Fruit fly (Drosophila melanogaster): ENCODE data around the gene Osi20.
A peak's percentile ranks its signal among the peaks of the same experiment; 100 is the strongest.

Osi20 gene

DNA sequence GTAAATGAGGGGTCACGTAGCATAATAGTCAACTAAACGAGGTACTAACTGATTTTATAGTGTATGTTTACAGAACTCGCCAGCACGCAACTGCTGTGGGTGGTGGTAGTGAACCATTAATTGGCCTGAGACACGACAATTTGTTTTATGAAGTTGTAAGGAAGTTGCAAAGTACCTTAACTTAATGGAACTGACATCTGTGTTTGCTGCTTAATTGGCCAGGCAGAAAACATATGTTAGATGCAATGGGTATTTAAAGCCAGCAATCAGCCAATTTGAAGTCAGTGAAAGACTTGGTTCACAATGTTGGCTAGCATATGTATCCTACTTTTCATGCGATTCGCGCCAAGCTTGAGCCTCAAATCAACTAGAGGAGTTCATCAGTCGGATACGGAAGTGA is 1.8 kb downstream of the Osi20 start, which contains the start of gene CG17917:
Gene CG17917 (plus strand): TSS at position 301 of the 400 bp plus-strand sequence.
- TF ChIP-seq Hr38 (GFP tag; optimal IDR thresholded peaks at IDR 0.05): no peak
- no peak for TF ChIP-seq CG6854 (GFP tag; optimal IDR thresholded peaks at IDR 0.05)
- no peak for TF ChIP-seq dac (GFP tag; optimal IDR thresholded peaks at IDR 0.05)
- TF ChIP-seq eg (GFP tag; IDR thresholded peaks at IDR 0.05): no peak
- TF ChIP-seq net (GFP tag; optimal IDR thresholded peaks at IDR 0.05): no peak
- no peak for TF ChIP-seq Met (GFP tag; optimal IDR thresholded peaks at IDR 0.05)
- TF ChIP-seq Blimp-1 (GFP tag; optimal IDR thresholded peaks at IDR 0.05): no peak
- TF ChIP-seq svp (GFP tag): no peak
- TF ChIP-seq acj6 (GFP tag; optimal IDR thresholded peaks at IDR 0.05): no peak
- TF ChIP-seq CG8119 (GFP tag; IDR thresholded peaks at IDR 0.05): no peak
- TF ChIP-seq CG6808 (GFP tag; optimal IDR thresholded peaks at IDR 0.05): no peak
- TF ChIP-seq spab (GFP tag; optimal IDR thresholded peaks at IDR 0.05): no peak
- no peak for TF ChIP-seq CG11294 (GFP tag; IDR thresholded peaks at IDR 0.05)
- TF ChIP-seq CG10631 (GFP tag; optimal IDR thresholded peaks at IDR 0.05): no peak
- no peak for TF ChIP-seq CG6792 (GFP tag; optimal IDR thresholded peaks at IDR 0.05)
- no peak for TF ChIP-seq salr (GFP tag; optimal IDR thresholded peaks at IDR 0.05)
- no peak for TF ChIP-seq pdm3 (GFP tag; optimal IDR thresholded peaks at IDR 0.05)
- no peak for TF ChIP-seq lz (GFP tag; optimal IDR thresholded peaks at IDR 0.05)

DNA sequence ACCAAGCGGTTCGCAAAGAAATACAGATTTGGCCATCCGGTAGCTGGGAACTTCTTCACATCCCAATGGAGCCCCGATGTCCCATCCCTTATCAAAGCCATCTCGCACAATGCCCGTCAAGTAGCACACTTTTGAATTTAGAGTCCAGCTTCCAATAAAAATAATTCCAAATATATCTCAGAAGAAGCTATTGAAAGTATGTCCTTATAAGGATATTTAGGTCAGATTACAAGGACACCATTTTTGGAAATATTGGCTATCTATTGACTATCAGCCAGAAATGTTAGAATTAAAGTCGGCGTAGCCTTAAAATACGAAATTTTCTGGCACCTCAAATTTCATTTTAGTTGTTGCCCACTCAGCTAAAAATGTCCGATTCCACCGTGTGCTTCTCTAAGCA is 2.8 kb downstream of the Osi20 start, which contains the start of gene CG10298:
Gene CG10298 (plus strand): TSS at position 301 of the 400 bp plus-strand sequence.
- TF ChIP-seq CG15336 (GFP tag; IDR thresholded peaks at IDR 0.05) (no peak), Eip78C (GFP tag) (no peak), OdsH (GFP tag; optimal IDR thresholded peaks at IDR 0.05) (no peak), Ets21C (GFP tag; optimal IDR thresholded peaks at IDR 0.05) (no peak), ss (GFP tag; optimal IDR thresholded peaks at IDR 0.05) (no peak), Sox14 (GFP tag; optimal IDR thresholded peaks at IDR 0.05) (no peak), esn (GFP tag; optimal IDR thresholded peaks at IDR 0.05) (no peak), pdm3 (GFP tag; optimal IDR thresholded peaks at IDR 0.05) (no peak), fkh (GFP tag; optimal IDR thresholded peaks at IDR 0.05) (no peak), CG32006 (GFP tag; optimal IDR thresholded peaks at IDR 0.05) (no peak), CG11294 (GFP tag; IDR thresholded peaks at IDR 0.05) (no peak), Eip93F (GFP tag; optimal IDR thresholded peaks at IDR 0.05) (no peak), CG7368 (GFP tag; optimal IDR thresholded peaks at IDR 0.05) (no peak), CG16779 (tag; optimal IDR thresholded peaks at IDR 0.05) (no peak), CG11902 (GFP tag; optimal IDR thresholded peaks at IDR 0.05) (no peak), achi (GFP tag; optimal IDR thresholded peaks at IDR 0.05) (no peak), Hr4 (GFP tag; optimal IDR thresholded peaks at IDR 0.05) (no peak), acj6 (GFP tag; optimal IDR thresholded peaks at IDR 0.05) (no peak)

DNA sequence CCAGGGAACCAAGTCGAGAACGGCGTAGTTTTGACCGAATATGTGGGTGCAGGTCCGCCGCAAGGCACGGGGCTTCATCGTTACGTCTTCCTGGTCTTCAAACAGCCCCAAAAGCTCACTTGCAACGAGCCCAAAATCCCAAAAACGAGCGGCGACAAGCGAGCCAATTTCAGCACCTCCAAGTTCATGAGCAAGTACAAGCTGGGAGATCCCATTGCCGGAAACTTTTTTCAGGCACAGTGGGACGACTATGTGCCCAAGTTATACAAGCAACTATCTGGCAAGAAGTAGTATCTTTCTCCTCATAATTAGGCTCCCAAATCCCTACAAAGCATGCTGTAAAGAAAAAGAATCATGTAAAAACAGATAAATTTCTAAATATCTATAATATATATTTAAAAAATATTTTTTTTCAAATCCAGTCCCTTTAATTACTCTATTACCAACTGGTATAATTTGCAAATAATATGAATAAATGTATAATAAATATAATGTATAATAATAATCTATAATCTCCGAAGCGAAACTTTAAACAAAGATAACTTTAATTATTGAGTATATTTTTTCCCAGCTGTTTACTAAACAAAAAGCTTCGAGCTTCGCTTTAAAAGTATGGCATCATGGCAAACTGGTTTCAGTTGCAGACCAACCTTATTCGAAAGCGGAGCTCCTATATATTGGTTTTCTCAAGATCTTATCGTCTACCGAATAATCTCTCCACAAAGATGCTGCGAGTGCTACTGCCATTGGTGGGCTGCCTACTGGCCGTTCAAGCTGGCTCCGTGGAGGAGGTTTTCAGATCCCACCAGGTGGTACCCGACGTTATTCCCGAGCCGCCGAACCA is 3.7 kb downstream of the Osi20 start, which contains the start of gene CG17919:
Gene CG17919 (plus strand): TSS at position 634 of the 844 bp plus-strand sequence.
- TF ChIP-seq OdsH (GFP tag; optimal IDR thresholded peaks at IDR 0.05) (peak; percentile 60), CG6854 (GFP tag; optimal IDR thresholded peaks at IDR 0.05) (peak; percentile 17), Eip78C (GFP tag) (peak; percentile 60), fd85E (GFP tag; optimal IDR thresholded peaks at IDR 0.05) (no peak), eg (GFP tag; IDR thresholded peaks at IDR 0.05) (0 out of 3 replicates have a peak, but pooled peaks have one; percentile 14), CG32006 (GFP tag; optimal IDR thresholded peaks at IDR 0.05) (no peak), dsx (GFP tag; optimal IDR thresholded peaks at IDR 0.05; ENCODE audit: poor library complexity, severe bottlenecking) (peak; percentile 13), CG6792 (GFP tag; optimal IDR thresholded peaks at IDR 0.05) (peak; percentile 22), CG7368 (GFP tag; optimal IDR thresholded peaks at IDR 0.05) (peak; percentile 32), Hr39 (GFP tag; optimal IDR thresholded peaks at IDR 0.05) (peak; percentile 23), topi (GFP tag; optimal IDR thresholded peaks at IDR 0.05) (peak; percentile 35), CG34406 (GFP tag; optimal IDR thresholded peaks at IDR 0.05) (peak; percentile 58), svp (GFP tag) (no peak), CG8632 (GFP tag; optimal IDR thresholded peaks at IDR 0.05) (peak; percentile 57), CG6808 (GFP tag; optimal IDR thresholded peaks at IDR 0.05) (peak; percentile 53), CG10631 (GFP tag; optimal IDR thresholded peaks at IDR 0.05) (peak; percentile 39), salr (GFP tag; optimal IDR thresholded peaks at IDR 0.05) (peak in 1 of 2 experiments; percentile 12), Blimp-1 (GFP tag; optimal IDR thresholded peaks at IDR 0.05) (no peak), esn (GFP tag; optimal IDR thresholded peaks at IDR 0.05) (peak; percentile 44), CG31627 (GFP tag; optimal IDR thresholded peaks at IDR 0.05) (peak; percentile 13), spab (GFP tag; optimal IDR thresholded peaks at IDR 0.05) (no peak), CG3919 (GFP tag; optimal IDR thresholded peaks at IDR 0.05) (peak; percentile 57), CG15336 (GFP tag; IDR thresholded peaks at IDR 0.05) (peak; percentile 53), net (GFP tag; optimal IDR thresholded peaks at IDR 0.05) (no peak), CG11294 (GFP tag; IDR thresholded peaks at IDR 0.05) (no peak), Sox15 (GFP tag; optimal IDR thresholded peaks at IDR 0.05) (peak; percentile 15), Eip75B (GFP tag; optimal IDR thresholded peaks at IDR 0.05) (no peak), CG3032 (tag; optimal IDR thresholded peaks at IDR 0.05) (peak; percentile 37), Hr4 (GFP tag; optimal IDR thresholded peaks at IDR 0.05) (peak; percentile 19), CG8119 (GFP tag; IDR thresholded peaks at IDR 0.05) (peak; percentile 61)

Measured in whole organism, prepupa.